Worm (Caenorhabditis elegans) whole organism, L2 larva: Measurements from ENCODE around the gene ZK354.7.

Experiments used
- ZK546.5 ChIP-seq: sonication (generic microtip); optimal IDR thresholded peaks from 2 replicates; lab custom pipeline; 2017; ENCODE audit warnings: missing biosample characterization, missing genetic modification characterization
- ama-1 ChIP-seq: fragments of 150-350 bp; optimal IDR thresholded peaks from 2 replicates; lab custom pipeline; 2018; ENCODE audit warnings: inconsistent platforms
- blmp-1 ChIP-seq: sonication (generic microtip); optimal IDR thresholded peaks from 2 replicates; lab custom pipeline; 2017; ENCODE audit warnings: missing genetic modification characterization, mild to moderate bottlenecking, missing compliant biosample characterization, antibody characterized with exemption, moderate library complexity; ENCODE audit not compliant: insufficient read depth
- ceh-16 ChIP-seq: fragments of 150-350 bp; optimal IDR thresholded peaks from 2 replicates; lab custom pipeline; 2014; ENCODE audit warnings: missing biosample characterization, missing genetic modification characterization
- egl-27 ChIP-seq: sonication (generic microtip); optimal IDR thresholded peaks from 3 replicates; lab custom pipeline; 2017; ENCODE audit warnings: missing biosample characterization, missing genetic modification reagents, missing genetic modification characterization
- lsy-2 ChIP-seq, 2 experiments: fragments of 150-350 bp in 1 of 2; sonication (generic microtip) in 1 of 2; optimal IDR thresholded peaks; 2 replicates each; lab custom pipeline; 2014 to 2017; ENCODE audit warnings: missing biosample characterization in 2 of 2, missing genetic modification characterization in 2 of 2
- mbf-1 ChIP-seq: sonication (generic microtip); optimal IDR thresholded peaks from 2 replicates; lab custom pipeline; 2017; ENCODE audit warnings: missing biosample characterization, missing genetic modification characterization
- mdl-1 ChIP-seq, 2 experiments: fragments of 150-350 bp in 1 of 2; sonication (generic microtip) in 1 of 2; optimal IDR thresholded peaks; 2 replicates each; lab custom pipeline; 2017; ENCODE audit warnings: missing biosample characterization in 2 of 2, missing genetic modification characterization in 2 of 2
- nhr-10 ChIP-seq: sonication (generic microtip); optimal IDR thresholded peaks from 2 replicates; lab custom pipeline; 2017; ENCODE audit warnings: missing biosample characterization, missing genetic modification characterization
- nhr-25 ChIP-seq: fragments of 150-350 bp; sonication (generic microtip); optimal IDR thresholded peaks from 3 replicates; lab custom pipeline; 2014; ENCODE audit warnings: missing biosample characterization, missing genetic modification characterization
- nhr-77 ChIP-seq: fragments of 150-350 bp; optimal IDR thresholded peaks from 2 replicates; lab custom pipeline; 2014; ENCODE audit warnings: missing biosample characterization, missing genetic modification characterization
- skn-1 ChIP-seq: sonication (generic microtip); optimal IDR thresholded peaks from 2 replicates; lab custom pipeline; 2017; ENCODE audit warnings: missing biosample characterization, missing genetic modification characterization
- snpc-4 ChIP-seq: fragments of 150-350 bp; optimal IDR thresholded peaks from 2 replicates; lab custom pipeline; 2014; ENCODE audit warnings: missing biosample characterization, missing genetic modification characterization
- ztf-4 ChIP-seq: fragments of 150-350 bp; optimal IDR thresholded peaks from 2 replicates; lab custom pipeline; 2014; ENCODE audit warnings: missing biosample characterization, missing genetic modification characterization

DNA sequence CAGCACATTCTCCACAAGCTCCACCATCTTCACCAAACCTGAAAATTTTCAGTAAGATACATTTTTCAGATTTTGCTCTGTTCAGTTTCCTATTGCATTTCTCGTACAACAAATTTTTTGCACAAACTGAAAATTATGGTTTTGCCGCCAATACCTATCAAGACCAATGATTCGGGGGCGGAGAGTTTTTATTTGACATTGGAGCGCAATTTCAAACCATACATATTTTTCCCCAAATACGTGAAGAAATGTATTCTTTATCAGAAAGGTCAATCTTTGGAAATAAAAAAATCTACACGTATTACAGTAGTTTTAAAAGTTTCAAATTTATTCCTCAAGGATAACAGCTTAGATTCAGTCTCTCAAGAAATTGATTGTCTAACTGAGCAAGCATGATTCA lies 36.5 kb downstream of the ZK354.7 start, which contains the start of gene F36H12.5:
- TF ChIP-seq ztf-4 (tag; lab: Kevin White, UChicago): no peak
- TF ChIP-seq egl-27: no peak
- TF ChIP-seq ama-1 (lab: Kevin White, UChicago): no peak
- no peak for TF ChIP-seq ceh-16
- TF ChIP-seq ZK546.5 (tag; lab: Kevin White, UChicago): no peak
- no peak for TF ChIP-seq blmp-1
- TF ChIP-seq nhr-10 (tag; lab: Kevin White, UChicago): no peak
- no peak for TF ChIP-seq mbf-1
- TF ChIP-seq nhr-77 (tag; lab: Kevin White, UChicago): no peak
- no peak for TF ChIP-seq mdl-1 (tag; optimal IDR thresholded peaks at IDR 0.05; lab: Kevin White, UChicago)
- TF ChIP-seq lsy-2 (tag; optimal IDR thresholded peaks at IDR 0.05; lab: Kevin White, UChicago): no peak
- TF ChIP-seq nhr-25 (tag; lab: Kevin White, UChicago): no peak
- no peak for TF ChIP-seq skn-1 (tag; lab: Kevin White, UChicago)
- no peak for TF ChIP-seq snpc-4 (tag; lab: Kevin White, UChicago)
